Worm (Caenorhabditis elegans): Measurements from ENCODE around the gene phlp-2.
A peak's percentile ranks its signal among the peaks of the same experiment; 100 is the strongest.

The phlp-2 gene

ce11 chrIII:4204072-4204471, 5.2 kb upstream of the phlp-2 start, which contains the start of the genes pelo-1 and R74.7:
TSS of gene pelo-1 (minus strand) at chrIII:4204222.
TSS of gene R74.7 (plus strand) at chrIII:4204429.
- peak; percentile 89 for TF ChIP-seq attf-3 (GFP tag; conservative IDR thresholded peaks at IDR 0.05)
- peak; percentile 70; the same call in 1 of the 2 replicates for TF ChIP-seq cebp-1 (GFP tag; IDR thresholded peaks at IDR 0.05)
- peak; percentile 95 for TF ChIP-seq cebp-1 (tag; optimal IDR thresholded peaks at IDR 0.05)
- no peak for TF ChIP-seq B0019.2 (GFP tag; conservative IDR thresholded peaks at IDR 0.05)

- TF ChIP-seq ceh-27 (GFP tag; optimal IDR thresholded peaks at IDR 0.05) (no peak), F55B11.4 (tag; optimal IDR thresholded peaks at IDR 0.05; ENCODE audit: borderline replicate concordance, insufficient read depth) (no peak), ccch-3 (GFP tag; optimal IDR thresholded peaks at IDR 0.05) (no peak), attf-3 (GFP tag; conservative IDR thresholded peaks at IDR 0.05) (no peak), athp-1 (tag; optimal IDR thresholded peaks at IDR 0.05) (no peak), ceh-100 (GFP tag; IDR thresholded peaks at IDR 0.05) (no peak)
These were observed 4.3 kb upstream of the phlp-2 start for ce11 chrIII:4204964-4205363.

ce11 chrIII:4205751-4206327, 3.4 kb upstream of the phlp-2 start, which contains the start of gene R74.8:
TSS of gene R74.8 (plus strand) at chrIII:4206277.
- TF ChIP-seq F33H1.4 (GFP tag; IDR thresholded peaks at IDR 0.05) (peak; percentile 72), Y53G8AR.9 (GFP tag; conservative IDR thresholded peaks at IDR 0.05) (no peak), nfya-1 (tag; optimal IDR thresholded peaks at IDR 0.05; ENCODE audit: borderline replicate concordance, insufficient read depth) (no peak), ekl-4 (GFP tag; IDR thresholded peaks at IDR 0.05) (no peak), madf-10 (tag; optimal IDR thresholded peaks at IDR 0.05) (no peak), F37B4.10 (GFP tag; IDR thresholded peaks at IDR 0.05) (no peak), xnd-1 (tag; optimal IDR thresholded peaks at IDR 0.05) (peak; percentile 70), let-607 (tag; optimal IDR thresholded peaks at IDR 0.05) (no peak), die-1 (tag; optimal IDR thresholded peaks at IDR 0.05) (no peak), lir-1 (GFP tag; conservative IDR thresholded peaks at IDR 0.05) (no peak), lin-40 (tag; optimal IDR thresholded peaks at IDR 0.05) (no peak), nhr-27 (tag; optimal IDR thresholded peaks at IDR 0.05) (no peak), unc-130 (GFP tag; optimal IDR thresholded peaks at IDR 0.05) (peak; percentile 64), efl-1 (GFP tag; optimal IDR thresholded peaks at IDR 0.05) (peak; percentile 72), C06A6.2 (GFP tag; conservative IDR thresholded peaks at IDR 0.05) (no peak), K11D2.4 (GFP tag; IDR thresholded peaks at IDR 0.05) (no peak), ceh-91 (GFP tag; IDR thresholded peaks at IDR 0.05) (peak; percentile 61), madf-6 (GFP tag; IDR thresholded peaks at IDR 0.05) (peak; percentile 88), bed-1 (GFP tag; IDR thresholded peaks at IDR 0.05) (no peak), nhr-120 (GFP tag; IDR thresholded peaks at IDR 0.05) (no peak), ztf-18 (tag; optimal IDR thresholded peaks at IDR 0.05) (no peak), hsf-1 (GFP tag; IDR thresholded peaks at IDR 0.05) (peak; percentile 73), B0019.2 (GFP tag; conservative IDR thresholded peaks at IDR 0.05) (0 out of 2 replicates have a peak, but pooled peaks have one; percentile 19), madf-8 (GFP tag; conservative IDR thresholded peaks at IDR 0.05) (peak; percentile 62), tlf-1 (GFP tag; optimal IDR thresholded peaks at IDR 0.05) (no peak), atf-7 (tag; optimal IDR thresholded peaks at IDR 0.05) (no peak), dox-1 (GFP tag; IDR thresholded peaks at IDR 0.05) (peak; percentile 9; the same call in 1 of the 2 replicates), F52B5.7 (tag; optimal IDR thresholded peaks at IDR 0.05) (no peak), ztf-22 (GFP tag; optimal IDR thresholded peaks at IDR 0.05) (no peak), dpl-1 (GFP tag; optimal IDR thresholded peaks at IDR 0.05) (peak; percentile 62), lsl-1 (GFP tag; optimal IDR thresholded peaks at IDR 0.05) (peak; percentile 96), ztf-3 (GFP tag; optimal IDR thresholded peaks at IDR 0.05) (no peak), ets-4 (GFP tag; optimal IDR thresholded peaks at IDR 0.05) (no peak), lin-35 (GFP tag; optimal IDR thresholded peaks at IDR 0.05) (peak in 1 of 3 experiments; percentile 29), dpff-1 (tag; optimal IDR thresholded peaks at IDR 0.05) (no peak), ztf-6 (GFP tag; IDR thresholded peaks at IDR 0.05) (no peak), B0035.1 (tag; optimal IDR thresholded peaks at IDR 0.05) (no peak)
